Worm (Caenorhabditis elegans) whole organism, L2 larva: ENCODE data around the gene C45G9.10.
A peak's percentile ranks its signal among the peaks of the same experiment; 100 is the strongest.

Source experiments
- F13H6.1 ChIP-seq: sonication (generic microtip); optimal IDR thresholded peaks from 2 replicates; lab custom pipeline; 2016; ENCODE audit warnings: missing genetic modification characterization, missing compliant biosample characterization
- R02D3.7 ChIP-seq: fragments of 150-350 bp; optimal IDR thresholded peaks from 2 replicates; lab custom pipeline; 2014; ENCODE audit warnings: missing biosample characterization, missing genetic modification characterization
- aly-2 ChIP-seq: fragments of 150-350 bp; optimal IDR thresholded peaks from 2 replicates; lab custom pipeline; 2014; ENCODE audit warnings: missing biosample characterization, missing genetic modification characterization
- sma-9 ChIP-seq, 2 experiments: fragments of 150-350 bp in 1 of 2; sonication (generic microtip) in 1 of 2; optimal IDR thresholded peaks; 2 replicates each; lab custom pipeline; 2014 to 2016; ENCODE audit warnings: missing genetic modification characterization in 2 of 2, mild to moderate bottlenecking in 1 of 2, missing biosample characterization in 1 of 2, missing compliant biosample characterization in 1 of 2, missing genetic modification reagents in 1 of 2, moderate library complexity in 1 of 2
- unc-39 ChIP-seq: fragments of 150-350 bp; optimal IDR thresholded peaks from 2 replicates; lab custom pipeline; 2014; ENCODE audit warnings: missing biosample characterization, missing genetic modification characterization
- ztf-11 ChIP-seq: sonication (generic microtip); optimal IDR thresholded peaks from 2 replicates; lab custom pipeline; 2017; ENCODE audit warnings: missing biosample characterization, missing genetic modification characterization

ce11 chrIII:5078062-5078461 is 16.4 kb upstream of the C45G9.10 start:
- TF ChIP-seq unc-39 (tag; lab: Kevin White, UChicago): no peak
- TF ChIP-seq F13H6.1: peak; percentile 89
- TF ChIP-seq ztf-11 (tag; lab: Kevin White, UChicago): no peak
- TF ChIP-seq R02D3.7 (tag; lab: Kevin White, UChicago): no peak
- TF ChIP-seq aly-2 (tag; lab: Kevin White, UChicago): no peak
- peak; percentile 99 for TF ChIP-seq sma-9 (GFP tag; optimal IDR thresholded peaks at IDR 0.05; lab: Kevin White, UChicago)
- TF ChIP-seq sma-9 (tag; optimal IDR thresholded peaks at IDR 0.05; lab: Kevin White, UChicago): no peak
